Worm (Caenorhabditis elegans) whole organism, L3 larva: ENCODE measurements around the gene K05F1.10.

Experiments used
- R02D3.7 ChIP-seq: fragments of 150-350 bp; optimal IDR thresholded peaks from 2 replicates; lab custom pipeline; 2014; ENCODE audit warnings: missing biosample characterization, missing genetic modification characterization
- ZK546.5 ChIP-seq: sonication (generic microtip); optimal IDR thresholded peaks from 2 replicates; lab custom pipeline; 2017; ENCODE audit warnings: missing biosample characterization, missing genetic modification characterization
- aly-2 ChIP-seq: fragments of 150-350 bp; optimal IDR thresholded peaks from 2 replicates; lab custom pipeline; 2014; ENCODE audit warnings: missing biosample characterization, missing genetic modification characterization
- ama-1 ChIP-seq: fragments of 150-350 bp; optimal IDR thresholded peaks from 2 replicates; lab custom pipeline; 2018
- ceh-16 ChIP-seq: sonication (generic microtip); optimal IDR thresholded peaks from 2 replicates; lab custom pipeline; 2017; ENCODE audit warnings: missing biosample characterization, missing genetic modification characterization
- ceh-28 ChIP-seq: fragments of 150-350 bp; optimal IDR thresholded peaks from 2 replicates; lab custom pipeline; 2014; ENCODE audit warnings: missing biosample characterization, missing genetic modification reagents, missing genetic modification characterization
- ceh-82 ChIP-seq: fragments of 150-350 bp; optimal IDR thresholded peaks from 2 replicates; lab custom pipeline; 2014; ENCODE audit warnings: missing biosample characterization, missing genetic modification characterization
- ceh-9 ChIP-seq: sonication (generic microtip); optimal IDR thresholded peaks from 2 replicates; lab custom pipeline; 2018; ENCODE audit warnings: missing biosample characterization, missing genetic modification characterization
- daf-12 ChIP-seq: fragments of 150-350 bp; optimal IDR thresholded peaks from 2 replicates; lab custom pipeline; 2014; ENCODE audit warnings: missing biosample characterization, missing genetic modification reagents, missing genetic modification characterization
- egl-27 ChIP-seq: sonication (generic microtip); optimal IDR thresholded peaks from 4 replicates; lab custom pipeline; 2017; ENCODE audit warnings: missing biosample characterization, missing genetic modification reagents, missing genetic modification characterization
- egl-5 ChIP-seq: fragments of 150-350 bp; optimal IDR thresholded peaks from 2 replicates; lab custom pipeline; 2017; ENCODE audit warnings: missing biosample characterization, missing genetic modification reagents, missing genetic modification characterization, inconsistent platforms
- elt-1 ChIP-seq: fragments of 150-350 bp; optimal IDR thresholded peaks from 2 replicates; lab custom pipeline; 2014; ENCODE audit warnings: missing biosample characterization, missing genetic modification characterization
- elt-2 ChIP-seq: sonication (generic microtip); optimal IDR thresholded peaks from 2 replicates; lab custom pipeline; 2016; ENCODE audit warnings: missing genetic modification reagents, mild to moderate bottlenecking, missing genetic modification characterization, missing compliant biosample characterization
- elt-3 ChIP-seq, 3 experiments: fragments of 150-350 bp in 1 of 3; sonication (generic microtip) in 2 of 3; optimal IDR thresholded peaks; 2 replicates in 2 of 3; 4 replicates in 1 of 3; lab custom pipeline; 2014 to 2017; ENCODE audit warnings: missing biosample characterization in 3 of 3, missing genetic modification characterization in 3 of 3
- eor-1 ChIP-seq, 2 experiments: fragments of 150-350 bp; optimal IDR thresholded peaks; 2 replicates each; lab custom pipeline; 2014 to 2018; ENCODE audit warnings: missing biosample characterization in 2 of 2, missing genetic modification characterization in 2 of 2
- fkh-10 ChIP-seq: sonication (generic microtip); optimal IDR thresholded peaks from 2 replicates; lab custom pipeline; 2017; ENCODE audit warnings: missing biosample characterization, missing genetic modification reagents, missing genetic modification characterization
- fkh-2 ChIP-seq: fragments of 150-350 bp; optimal IDR thresholded peaks from 2 replicates; lab custom pipeline; 2014; ENCODE audit warnings: missing biosample characterization, missing genetic modification reagents, missing genetic modification characterization
- fos-1 ChIP-seq: fragments of 150-350 bp; optimal IDR thresholded peaks from 2 replicates; lab custom pipeline; 2014; ENCODE audit warnings: missing biosample characterization, missing genetic modification characterization
- hmg-11 ChIP-seq: sonication (generic microtip); optimal IDR thresholded peaks from 2 replicates; lab custom pipeline; 2016; ENCODE audit warnings: missing genetic modification characterization, missing compliant biosample characterization
- jun-1 ChIP-seq: fragments of 150-350 bp; optimal IDR thresholded peaks from 2 replicates; lab custom pipeline; 2014; ENCODE audit warnings: missing biosample characterization, missing genetic modification reagents, missing genetic modification characterization
- lin-15B ChIP-seq: fragments of 150-350 bp; optimal IDR thresholded peaks from 2 replicates; lab custom pipeline; 2014; ENCODE audit warnings: missing biosample characterization, missing genetic modification characterization
- lin-39 ChIP-seq: fragments of 150-350 bp; optimal IDR thresholded peaks from 2 replicates; lab custom pipeline; 2018; ENCODE audit warnings: missing biosample characterization, missing genetic modification reagents, missing genetic modification characterization
- lsy-12 ChIP-seq: sonication (generic microtip); optimal IDR thresholded peaks from 2 replicates; lab custom pipeline; 2016; ENCODE audit warnings: mild to moderate bottlenecking, missing genetic modification characterization, missing compliant biosample characterization
- mdl-1 ChIP-seq: fragments of 150-350 bp; optimal IDR thresholded peaks from 2 replicates; lab custom pipeline; 2014; ENCODE audit warnings: missing biosample characterization, missing genetic modification characterization
- mml-1 ChIP-seq: fragments of 150-350 bp; sonication (generic microtip); optimal IDR thresholded peaks from 3 replicates; lab custom pipeline; 2014; ENCODE audit warnings: missing biosample characterization, missing genetic modification characterization
- nfya-1 ChIP-seq: sonication (generic microtip); optimal IDR thresholded peaks from 2 replicates; lab custom pipeline; 2017; ENCODE audit warnings: missing genetic modification characterization, mild to moderate bottlenecking, missing compliant biosample characterization, antibody characterized with exemption, moderate library complexity; ENCODE audit not compliant: insufficient read depth
- nhr-11 ChIP-seq: fragments of 150-350 bp; optimal IDR thresholded peaks from 2 replicates; lab custom pipeline; 2014; ENCODE audit warnings: missing biosample characterization, missing genetic modification characterization
- nhr-12 ChIP-seq: fragments of 150-350 bp; optimal IDR thresholded peaks from 2 replicates; lab custom pipeline; 2014; ENCODE audit warnings: missing biosample characterization, missing genetic modification characterization
- nhr-23 ChIP-seq: fragments of 150-350 bp; optimal IDR thresholded peaks from 2 replicates; lab custom pipeline; 2014; ENCODE audit warnings: missing biosample characterization, missing genetic modification reagents, missing genetic modification characterization
- nhr-237 ChIP-seq: fragments of 150-350 bp; optimal IDR thresholded peaks from 2 replicates; lab custom pipeline; 2014; ENCODE audit warnings: missing biosample characterization, missing genetic modification characterization
- nhr-25 ChIP-seq: sonication (generic microtip); optimal IDR thresholded peaks from 2 replicates; lab custom pipeline; 2017; ENCODE audit warnings: missing biosample characterization, missing genetic modification characterization
- nhr-28 ChIP-seq: fragments of 150-350 bp; optimal IDR thresholded peaks from 2 replicates; lab custom pipeline; 2014; ENCODE audit warnings: missing biosample characterization, missing genetic modification characterization
- nhr-43 ChIP-seq: sonication (generic microtip); optimal IDR thresholded peaks from 2 replicates; lab custom pipeline; 2016; ENCODE audit warnings: mild to moderate bottlenecking, missing genetic modification characterization, missing compliant biosample characterization; ENCODE audit not compliant: poor library complexity, severe bottlenecking
- nhr-67 ChIP-seq: fragments of 150-350 bp; optimal IDR thresholded peaks from 2 replicates; lab custom pipeline; 2014; ENCODE audit warnings: missing biosample characterization, missing genetic modification characterization
- nhr-76 ChIP-seq: fragments of 150-350 bp; sonication (generic microtip); optimal IDR thresholded peaks from 5 replicates; lab custom pipeline; 2014; ENCODE audit warnings: missing biosample characterization, missing genetic modification characterization
- nhr-77 ChIP-seq: fragments of 150-350 bp; optimal IDR thresholded peaks from 2 replicates; lab custom pipeline; 2014; ENCODE audit warnings: missing biosample characterization, missing genetic modification characterization
- pha-4 ChIP-seq: fragments of 150-350 bp; optimal IDR thresholded peaks from 2 replicates; lab custom pipeline; 2014; ENCODE audit warnings: missing biosample characterization, missing genetic modification reagents, missing genetic modification characterization
- pqm-1 ChIP-seq: fragments of 150-350 bp; optimal IDR thresholded peaks from 2 replicates; lab custom pipeline; 2017; ENCODE audit warnings: missing biosample characterization, missing genetic modification characterization, inconsistent platforms
- sea-2 ChIP-seq: fragments of 150-350 bp; sonication (generic microtip); optimal IDR thresholded peaks from 4 replicates; lab custom pipeline; 2014; ENCODE audit warnings: missing biosample characterization, missing genetic modification reagents, missing genetic modification characterization
- skn-1 ChIP-seq: fragments of 150-350 bp; optimal IDR thresholded peaks from 2 replicates; lab custom pipeline; 2014; ENCODE audit warnings: missing biosample characterization, missing genetic modification characterization
- snpc-4 ChIP-seq: fragments of 150-350 bp; optimal IDR thresholded peaks from 2 replicates; lab custom pipeline; 2014; ENCODE audit warnings: missing biosample characterization, missing genetic modification characterization
- tbx-2 ChIP-seq: sonication (generic microtip); optimal IDR thresholded peaks from 2 replicates; lab custom pipeline; 2016; ENCODE audit warnings: mild to moderate bottlenecking, missing genetic modification characterization, missing compliant biosample characterization
- unc-39 ChIP-seq: sonication (generic microtip); optimal IDR thresholded peaks from 4 replicates; lab custom pipeline; 2017; ENCODE audit warnings: missing biosample characterization, missing genetic modification characterization
- unc-62 ChIP-seq: fragments of 150-350 bp; sonication (generic microtip); optimal IDR thresholded peaks from 4 replicates; lab custom pipeline; 2014; ENCODE audit warnings: missing biosample characterization, missing genetic modification reagents, missing genetic modification characterization
- zag-1 ChIP-seq: fragments of 150-350 bp; optimal IDR thresholded peaks from 2 replicates; lab custom pipeline; 2014; ENCODE audit warnings: missing biosample characterization, missing genetic modification characterization
- ztf-11 ChIP-seq: fragments of 150-350 bp; optimal IDR thresholded peaks from 2 replicates; lab custom pipeline; 2014; ENCODE audit warnings: missing biosample characterization, missing genetic modification characterization
- ztf-4 ChIP-seq: fragments of 150-350 bp; optimal IDR thresholded peaks from 2 replicates; lab custom pipeline; 2014; ENCODE audit warnings: missing biosample characterization, missing genetic modification characterization

The K05F1.10 gene

DNA sequence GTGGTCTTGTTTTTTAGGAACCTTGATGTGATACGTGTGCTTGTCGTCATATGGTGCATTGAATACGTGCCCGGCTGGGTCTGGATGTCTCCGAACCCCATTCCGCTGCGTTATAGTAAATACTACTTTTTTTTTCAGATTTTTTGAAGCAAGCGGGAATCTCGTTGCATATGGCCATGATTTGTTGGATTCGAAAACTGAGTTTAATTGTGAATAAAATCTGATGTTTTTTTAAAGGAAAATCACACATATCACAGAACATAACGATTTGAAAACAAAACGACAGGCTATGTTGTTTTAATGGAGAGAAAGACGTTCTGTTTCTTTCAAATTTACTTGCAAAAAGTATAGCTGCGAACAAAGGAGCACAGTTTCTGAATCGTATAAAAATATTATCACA is 40.2 kb upstream of the K05F1.10 start, which contains the start of the genes ZK1248.17 and H41C03.3:
TSS of gene ZK1248.17 (minus strand) at position 101 of the 400 bp plus-strand sequence.
TSS of gene H41C03.3 (plus strand) at position 337 of the 400 bp plus-strand sequence.
- TF ChIP-seq mdl-1 (tag; lab: Kevin White, UChicago) (no peak), jun-1 (tag; lab: Kevin White, UChicago) (no peak), nhr-11 (tag; lab: Kevin White, UChicago) (no peak), R02D3.7 (no peak), elt-2 (tag; lab: Kevin White, UChicago) (no peak)

DNA sequence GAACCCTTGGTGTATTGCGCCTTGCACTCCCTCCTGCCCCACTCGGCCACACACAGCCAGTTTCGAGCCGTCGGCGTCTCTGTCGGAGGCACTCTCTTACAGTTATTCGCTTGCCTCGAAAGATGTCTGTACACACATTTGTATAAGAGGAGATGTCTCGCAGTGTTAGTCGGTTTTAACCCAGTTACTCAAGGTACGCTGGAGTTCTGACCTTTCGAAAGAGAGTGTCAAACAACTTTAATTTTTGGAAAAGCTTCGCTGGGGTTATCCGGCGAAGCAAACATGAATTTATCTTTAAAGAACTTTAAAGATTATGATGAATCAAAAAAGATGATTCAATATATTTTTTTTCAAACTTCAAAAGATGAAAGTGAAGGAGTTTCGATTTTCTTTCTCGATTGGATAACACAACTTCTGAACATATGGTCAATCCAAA is 39.4 kb upstream of the K05F1.10 start:
- TF ChIP-seq nhr-43 (peak; percentile 95), elt-3 (tag; optimal IDR thresholded peaks at IDR 0.05; lab: Kevin White, UChicago) (peak in 2 of 3 experiments; percentile 91 to 97), nhr-25 (tag; lab: Kevin White, UChicago) (peak; percentile 99), zag-1 (tag; lab: Kevin White, UChicago) (peak; percentile 95), ceh-28 (tag; lab: Kevin White, UChicago) (peak; percentile 97), fkh-2 (peak; percentile 82), ceh-82 (tag; lab: Kevin White, UChicago) (peak; percentile 96), skn-1 (tag; lab: Kevin White, UChicago) (peak; percentile 96), jun-1 (tag; lab: Kevin White, UChicago) (peak; percentile 99), nfya-1 (tag; lab: Kevin White, UChicago) (peak; percentile 99), nhr-67 (no peak), ZK546.5 (tag; lab: Kevin White, UChicago) (peak; percentile 73), ama-1 (lab: Kevin White, UChicago) (peak; percentile 100), nhr-77 (peak; percentile 96), mml-1 (tag; lab: Kevin White, UChicago) (no peak), nhr-28 (tag; lab: Kevin White, UChicago) (peak; percentile 90), R02D3.7 (peak; percentile 96), elt-2 (tag; lab: Kevin White, UChicago) (peak; percentile 99), pha-4 (tag; lab: Kevin White, UChicago) (peak; percentile 99), fos-1 (tag; lab: Kevin White, UChicago) (peak; percentile 87), lin-39 (peak; percentile 99), tbx-2 (tag; lab: Kevin White, UChicago) (peak; percentile 97), snpc-4 (peak; percentile 100), lsy-12 (tag; lab: Kevin White, UChicago) (peak; percentile 99), ceh-16 (tag; lab: Kevin White, UChicago) (peak; percentile 62), sea-2 (GFP tag; lab: Kevin White, UChicago) (peak; percentile 52), aly-2 (tag; lab: Kevin White, UChicago) (peak; percentile 96), daf-12 (tag; lab: Kevin White, UChicago) (peak; percentile 94), eor-1 (tag; optimal IDR thresholded peaks at IDR 0.05; lab: Kevin White, UChicago) (peak in 1 of 2 experiments; percentile 84), nhr-76 (tag; lab: Kevin White, UChicago) (peak; percentile 80), nhr-11 (tag; lab: Kevin White, UChicago) (peak; percentile 94), ztf-11 (no peak), ceh-9 (tag; lab: Kevin White, UChicago) (peak; percentile 37), unc-39 (tag; lab: Kevin White, UChicago) (peak; percentile 73), mdl-1 (tag; lab: Kevin White, UChicago) (peak; percentile 75), pqm-1 (tag; lab: Kevin White, UChicago) (peak; percentile 94), nhr-12 (tag; lab: Kevin White, UChicago) (peak; percentile 45), elt-1 (peak; percentile 85), fkh-10 (GFP tag; lab: Kevin White, UChicago) (peak; percentile 100), lin-15B (peak; percentile 82), nhr-23 (tag; lab: Kevin White, UChicago) (peak; percentile 99), ztf-4 (tag; lab: Kevin White, UChicago) (peak; percentile 79), unc-62 (GFP tag; lab: Kevin White, UChicago) (peak; percentile 74), nhr-237 (tag; lab: Kevin White, UChicago) (no peak), hmg-11 (peak; percentile 99), egl-5 (tag; lab: Kevin White, UChicago) (peak; percentile 92), egl-27 (tag; lab: Kevin White, UChicago) (peak; percentile 92)
